Worm (Caenorhabditis elegans): ENCODE results near the gene egl-4.

egl-4 gene

ce11 chrIV:1920513-1920912 is 72.6 kb downstream of the egl-4 start:
- no peak for TF ChIP-seq pha-4 (tag; optimal IDR thresholded peaks at IDR 0.05)
- peak; percentile 67 for TF ChIP-seq dve-1 (tag; optimal IDR thresholded peaks at IDR 0.05)

- TF ChIP-seq hlh-6 (tag; optimal IDR thresholded peaks at IDR 0.05) (no peak), hlh-30 (tag; optimal IDR thresholded peaks at IDR 0.05; ENCODE audit: insufficient read depth) (peak; percentile 59)
Measured at ce11 chrIV:1923722-1924121, 75.9 kb downstream of the egl-4 start, which contains the start of gene denn-4. denn-4 (plus strand) TSS chrIV:1924001.

DNA sequence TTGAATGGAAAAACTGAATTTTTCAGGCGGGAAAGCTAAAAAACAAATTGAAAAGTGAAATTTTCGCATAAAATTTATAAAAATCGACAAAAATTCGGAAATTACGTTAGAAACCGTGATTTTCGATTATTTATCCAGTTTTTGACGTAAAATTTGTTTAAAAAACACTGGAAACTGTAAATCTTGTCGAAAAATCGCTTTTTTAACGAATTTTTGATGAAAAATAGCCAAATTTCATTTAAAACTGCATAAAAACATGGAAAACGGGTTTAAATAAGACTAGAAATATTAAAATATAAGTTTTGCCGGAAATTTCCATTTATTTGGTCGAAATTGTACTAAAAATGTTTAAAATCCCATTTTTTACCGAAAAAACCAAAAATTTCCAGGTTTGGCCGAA is 76.3 kb downstream of the egl-4 start:
- TF ChIP-seq ceh-34 (tag; optimal IDR thresholded peaks at IDR 0.05) (no peak), pax-1 (tag; optimal IDR thresholded peaks at IDR 0.05) (no peak), pros-1 (tag; optimal IDR thresholded peaks at IDR 0.05) (no peak), pag-3 (tag; optimal IDR thresholded peaks at IDR 0.05; ENCODE audit: borderline replicate concordance) (no peak), ahr-1 (tag; optimal IDR thresholded peaks at IDR 0.05) (no peak), ztf-16 (tag; optimal IDR thresholded peaks at IDR 0.05) (no peak), tbx-2 (tag; optimal IDR thresholded peaks at IDR 0.05) (no peak), tbx-7 (tag; optimal IDR thresholded peaks at IDR 0.05) (no peak), pqm-1 (tag; optimal IDR thresholded peaks at IDR 0.05) (no peak), dmd-4 (tag; optimal IDR thresholded peaks at IDR 0.05; ENCODE audit: borderline replicate concordance) (no peak), elt-4 (tag; optimal IDR thresholded peaks at IDR 0.05) (no peak), T23F11.4 (GFP tag; optimal IDR thresholded peaks at IDR 0.05) (no peak), ceh-18 (tag; optimal IDR thresholded peaks at IDR 0.05) (no peak), pat-9 (tag; optimal IDR thresholded peaks at IDR 0.05) (no peak), npax-4 (tag; optimal IDR thresholded peaks at IDR 0.05) (no peak), sox-4 (tag; optimal IDR thresholded peaks at IDR 0.05) (no peak), unc-42 (tag; optimal IDR thresholded peaks at IDR 0.05) (no peak), ttx-3 (tag; optimal IDR thresholded peaks at IDR 0.05) (no peak), pha-2 (tag; optimal IDR thresholded peaks at IDR 0.05) (no peak)
